Fruit fly (Drosophila melanogaster) whole organism, embryonic: ENCODE results near the gene Rrp47.

ENCODE experiments used
- Ada2b ChIP-seq: fragments of 200-800 bp; sonication (Bioruptor generic); IDR thresholded peaks from 2 replicates; pipeline ENCODE4 v1.3.6; 2022; ENCODE audit warnings: missing biosample characterization, missing genetic modification characterization
- Asciz ChIP-seq: fragments of 200-800 bp; sonication (Bioruptor generic); optimal IDR thresholded peaks from 2 replicates; lab custom pipeline; 2017; ENCODE audit warnings: missing biosample characterization, mild to moderate bottlenecking, missing genetic modification characterization, missing genetic modification reagents
- Awh ChIP-seq: fragments of 200-800 bp; sonication (Bioruptor generic); IDR thresholded peaks from 2 replicates; pipeline ENCODE4, ENCODE4 v1.3.6; 2022; ENCODE audit warnings: missing biosample characterization, missing genetic modification characterization
- CG10979 ChIP-seq: fragments of 200-800 bp; sonication (Bioruptor generic); optimal IDR thresholded peaks from 2 replicates; lab custom pipeline; 2018; ENCODE audit warnings: missing biosample characterization, mild to moderate bottlenecking, missing genetic modification characterization, moderate library complexity
- CG12391 ChIP-seq: fragments of 200-800 bp; sonication (Bioruptor generic); optimal IDR thresholded peaks from 3 replicates; lab custom pipeline; 2018; ENCODE audit warnings: missing biosample characterization, mild to moderate bottlenecking, missing genetic modification characterization, moderate library complexity
- CG12659 ChIP-seq: fragments of 200-800 bp; sonication (Bioruptor generic); optimal IDR thresholded peaks from 3 replicates; lab custom pipeline; 2017; ENCODE audit warnings: mild to moderate bottlenecking, missing biosample characterization, missing genetic modification reagents, missing genetic modification characterization
- CG17802 ChIP-seq: fragments of 200-800 bp; sonication (Bioruptor generic); optimal IDR thresholded peaks from 2 replicates; lab custom pipeline; 2018; ENCODE audit warnings: missing biosample characterization, mild to moderate bottlenecking, missing genetic modification characterization, moderate library complexity
- CG2116 ChIP-seq: fragments of 200-800 bp; sonication (Bioruptor generic); optimal IDR thresholded peaks from 3 replicates; lab custom pipeline; 2018; ENCODE audit warnings: missing biosample characterization, mild to moderate bottlenecking, missing genetic modification characterization
- CG2199 ChIP-seq: fragments of 200-800 bp; sonication (Bioruptor generic); IDR thresholded peaks from 3 replicates; pipeline ENCODE4 v1.3.6; 2022; ENCODE audit warnings: missing biosample characterization, missing genetic modification characterization
- CG31388 ChIP-seq: fragments of 200-800 bp; sonication (Bioruptor generic); optimal IDR thresholded peaks from 2 replicates; lab custom pipeline; 2016; ENCODE audit warnings: missing biosample characterization, missing genetic modification characterization
- CG34224 ChIP-seq: fragments of 200-800 bp; sonication (Bioruptor generic); IDR thresholded peaks from 3 replicates; pipeline ENCODE4 v1.3.6; 2022; ENCODE audit warnings: missing biosample characterization, missing genetic modification characterization; ENCODE audit not compliant: partially characterized antibody
- CG4617 ChIP-seq: fragments of 200-800 bp; sonication (Bioruptor generic); optimal IDR thresholded peaks from 3 replicates; lab custom pipeline; 2016; ENCODE audit warnings: missing biosample characterization, missing genetic modification characterization, borderline replicate concordance
- CG6689 ChIP-seq: fragments of 200-800 bp; sonication (Bioruptor generic); IDR thresholded peaks from 2 replicates; pipeline ENCODE4 v1.3.6; 2022; ENCODE audit warnings: missing biosample characterization, missing genetic modification characterization
- CG7271 ChIP-seq: fragments of 200-800 bp; sonication (Bioruptor generic); optimal IDR thresholded peaks from 2 replicates; lab custom pipeline; 2018; ENCODE audit warnings: missing biosample characterization, mild to moderate bottlenecking, missing genetic modification characterization, moderate library complexity
- CG9437 ChIP-seq: fragments of 200-800 bp; sonication (Bioruptor generic); optimal IDR thresholded peaks from 2 replicates; lab custom pipeline; 2018; ENCODE audit warnings: missing biosample characterization, mild to moderate bottlenecking, missing genetic modification characterization
- CG9817 ChIP-seq: fragments of 200-800 bp; sonication (Bioruptor generic); optimal IDR thresholded peaks from 2 replicates; lab custom pipeline; 2018; ENCODE audit warnings: missing biosample characterization, mild to moderate bottlenecking, missing genetic modification characterization, moderate library complexity
- CTCF ChIP-seq: fragments of 200-800 bp; sonication (Bioruptor generic); optimal IDR thresholded peaks from 2 replicates; lab custom pipeline; 2017; ENCODE audit warnings: missing biosample characterization, mild to moderate bottlenecking, missing genetic modification characterization, moderate library complexity
- D19A ChIP-seq: fragments of 200-800 bp; optimal IDR thresholded peaks from 3 replicates; lab custom pipeline; 2019; ENCODE audit warnings: missing biosample characterization, mild to moderate bottlenecking, missing genetic modification characterization, moderate library complexity
- Deaf1 ChIP-seq: fragments of 200-800 bp; optimal IDR thresholded peaks from 3 replicates; lab custom pipeline; 2019; ENCODE audit warnings: missing biosample characterization, mild to moderate bottlenecking, missing genetic modification characterization, moderate library complexity
- Dref ChIP-seq: fragments of 200-800 bp; sonication (Bioruptor generic); IDR thresholded peaks from 2 replicates; pipeline ENCODE4 v1.3.6; 2022; ENCODE audit warnings: missing biosample characterization, missing genetic modification characterization
- Eip74EF ChIP-seq, 2 experiments: fragments of 200-800 bp in 1 of 2; fragments of >200 bp in 1 of 2; sonication (Bioruptor generic) in 1 of 2; optimal IDR thresholded peaks; 2 replicates each; lab custom pipeline; 2017 to 2019; ENCODE audit warnings: missing biosample characterization in 2 of 2, missing genetic modification characterization in 2 of 2, mild to moderate bottlenecking in 1 of 2, moderate library complexity in 1 of 2
- Hr3 ChIP-seq: fragments of 200-800 bp; sonication (Bioruptor generic); optimal IDR thresholded peaks from 3 replicates; lab custom pipeline; 2016; ENCODE audit warnings: missing biosample characterization, missing genetic modification characterization
- PHDP ChIP-seq: fragments of 200-800 bp; sonication (Bioruptor generic); optimal IDR thresholded peaks from 3 replicates; lab custom pipeline; 2018; ENCODE audit warnings: missing biosample characterization, mild to moderate bottlenecking, missing genetic modification characterization, moderate library complexity
- Sry-δ ChIP-seq: fragments of 200-800 bp; sonication (Bioruptor generic); optimal IDR thresholded peaks from 2 replicates; lab custom pipeline; 2016; ENCODE audit warnings: missing biosample characterization, missing genetic modification characterization
- Tbp ChIP-seq: fragments of >200 bp; optimal IDR thresholded peaks from 2 replicates; lab custom pipeline; 2018; ENCODE audit warnings: missing biosample characterization, missing genetic modification characterization
- Xrp1 ChIP-seq: fragments of 200-800 bp; sonication (Bioruptor generic); IDR thresholded peaks from 2 replicates; pipeline ENCODE4 v1.3.6; 2022; ENCODE audit warnings: missing biosample characterization, missing genetic modification characterization
- ase ChIP-seq: fragments of 200-800 bp; sonication (Bioruptor generic); IDR thresholded peaks from 3 replicates; pipeline ENCODE4 v1.3.6; 2022; ENCODE audit warnings: missing biosample characterization, missing genetic modification characterization
- chm ChIP-seq: fragments of 200-800 bp; sonication (Bioruptor generic); IDR thresholded peaks from 2 replicates; pipeline ENCODE4 v1.3.6; 2022; ENCODE audit warnings: missing biosample characterization, missing genetic modification characterization
- croc ChIP-seq: fragments of 200-800 bp; sonication (Bioruptor generic); conservative IDR thresholded peaks from 3 replicates; pipeline ENCODE4 v1.3.6; 2022; ENCODE audit warnings: missing biosample characterization, missing genetic modification characterization
- da ChIP-seq: fragments of 200-800 bp; sonication (Bioruptor generic); optimal IDR thresholded peaks from 2 replicates; lab custom pipeline; 2016; ENCODE audit warnings: missing biosample characterization, missing genetic modification characterization
- exex ChIP-seq: fragments of 200-800 bp; sonication (Bioruptor generic); optimal IDR thresholded peaks from 4 replicates; lab custom pipeline; 2018; ENCODE audit warnings: missing biosample characterization, mild to moderate bottlenecking, missing genetic modification characterization, moderate library complexity
- gfzf ChIP-seq: fragments of 200-800 bp; sonication (Bioruptor generic); optimal IDR thresholded peaks from 2 replicates; lab custom pipeline; 2016; ENCODE audit warnings: missing biosample characterization, mild to moderate bottlenecking, missing genetic modification characterization, moderate library complexity
- klu ChIP-seq: fragments of 200-800 bp; sonication (Bioruptor generic); IDR thresholded peaks from 2 replicates; pipeline ENCODE4 v1.3.6; 2022; ENCODE audit warnings: missing biosample characterization, missing genetic modification characterization
- mirr ChIP-seq: fragments of 200-800 bp; sonication (Bioruptor generic); optimal IDR thresholded peaks from 3 replicates; lab custom pipeline; 2018; ENCODE audit warnings: missing biosample characterization, mild to moderate bottlenecking, missing genetic modification characterization
- nom ChIP-seq: fragments of 200-800 bp; sonication (Bioruptor generic); optimal IDR thresholded peaks from 2 replicates; lab custom pipeline; 2017; ENCODE audit warnings: missing biosample characterization, missing genetic modification characterization, mild to moderate bottlenecking, moderate library complexity, missing genetic modification reagents
- pzg ChIP-seq: fragments of 200-800 bp; sonication (Bioruptor generic); optimal IDR thresholded peaks from 3 replicates; lab custom pipeline; 2018; ENCODE audit warnings: missing biosample characterization, mild to moderate bottlenecking, missing genetic modification characterization, moderate library complexity
- ssp ChIP-seq: fragments of 200-800 bp; sonication (Bioruptor generic); IDR thresholded peaks from 2 replicates; pipeline ENCODE4 v1.3.6; 2022; ENCODE audit warnings: missing biosample characterization, missing genetic modification characterization

The Rrp47 gene

dm6 chrX:15974125-15974524 is 29.4 kb downstream of the Rrp47 start, which contains the start of gene Or13a:
Gene Or13a, plus strand, starts transcription at chrX:15974425.
- TF ChIP-seq D19A (tag; lab: Kevin White, UChicago), result no peak
- no peak for TF ChIP-seq mirr (GFP tag; lab: Kevin White, UChicago)
- TF ChIP-seq CG9817 (tag; lab: Kevin White, UChicago), result no peak
- TF ChIP-seq CG10979 (tag; lab: Kevin White, UChicago), result no peak
- no peak for TF ChIP-seq CG2199 (GFP tag; lab: Robert Waterston, UW)
- TF ChIP-seq klu (GFP tag; lab: Robert Waterston, UW), result no peak
- no peak for TF ChIP-seq chm (GFP tag; lab: Robert Waterston, UW)
- TF ChIP-seq CG7271 (tag; lab: Kevin White, UChicago), result no peak
- TF ChIP-seq Ada2b, result no peak
- no peak for TF ChIP-seq croc
- no peak for TF ChIP-seq da (GFP tag; lab: Kevin White, UChicago)
- no peak for TF ChIP-seq exex (tag; lab: Kevin White, UChicago)
- no peak for TF ChIP-seq CG34224 (GFP tag; lab: Robert Waterston, UW)
- no peak for TF ChIP-seq CG31388 (GFP tag; lab: Kevin White, UChicago)
- no peak for TF ChIP-seq Tbp (GFP tag; lab: Kevin White, UChicago)
- no peak for TF ChIP-seq Xrp1 (GFP tag; lab: Robert Waterston, UW)
- TF ChIP-seq CG12391 (tag; lab: Kevin White, UChicago), result no peak
- TF ChIP-seq Awh (GFP tag; lab: Robert Waterston, UW), result no peak
- no peak for TF ChIP-seq Asciz (GFP tag; lab: Kevin White, UChicago)
- TF ChIP-seq Eip74EF (GFP tag; optimal IDR thresholded peaks at IDR 0.05; lab: Kevin White, UChicago), result no peak

- no peak for TF ChIP-seq Hr3 (GFP tag; lab: Kevin White, UChicago)
- TF ChIP-seq ase (GFP tag; lab: Robert Waterston, UW), result no peak
- no peak for TF ChIP-seq Sry-δ
- TF ChIP-seq CG9437 (GFP tag; lab: Kevin White, UChicago), result no peak
- no peak for TF ChIP-seq CG12659 (GFP tag; lab: Kevin White, UChicago)
- no peak for TF ChIP-seq Dref
- TF ChIP-seq CG4617 (GFP tag; lab: Kevin White, UChicago), result no peak
- TF ChIP-seq CG6689 (GFP tag; lab: Robert Waterston, UW), result no peak
- TF ChIP-seq PHDP (tag; lab: Kevin White, UChicago), result no peak
Measured at dm6 chrX:15976568-15976967, 31.9 kb downstream of the Rrp47 start, which contains the start of gene CG42766. Gene CG42766, plus strand, starts transcription at chrX:15976868.

dm6 chrX:15982844-15983243 is 38.1 kb downstream of the Rrp47 start, which contains the start of gene Cep164:
Gene Cep164, minus strand, starts transcription at chrX:15982944.
- TF ChIP-seq CTCF (GFP tag; lab: Kevin White, UChicago) (no peak), pzg (GFP tag; lab: Kevin White, UChicago) (peak; percentile 15), Tbp (GFP tag; lab: Kevin White, UChicago) (no peak), gfzf (GFP tag; lab: Kevin White, UChicago) (peak; percentile 6), nom (GFP tag; lab: Kevin White, UChicago) (peak; percentile 6), ssp (peak; percentile 42; the same call in 1 of the 2 replicates), CG2116 (no peak), Deaf1 (tag; lab: Kevin White, UChicago) (peak; percentile 22), CG17802 (tag; lab: Kevin White, UChicago) (peak; percentile 55)
